Worm (Caenorhabditis elegans): ENCODE results near the gene str-243.

- no peak for TF ChIP-seq lin-39 (tag; optimal IDR thresholded peaks at IDR 0.05)
- no peak for TF ChIP-seq daf-12 (tag; optimal IDR thresholded peaks at IDR 0.05)
- no peak for TF ChIP-seq zag-1 (tag; optimal IDR thresholded peaks at IDR 0.05)
These were observed 26.8 kb upstream of the str-243 start for ce11 chrV:1495752-1496151.

Measured in whole organism, L4 larva.